Fruit fly (Drosophila melanogaster): ENCODE data around the gene Hr83.

Gene Hr83

DNA sequence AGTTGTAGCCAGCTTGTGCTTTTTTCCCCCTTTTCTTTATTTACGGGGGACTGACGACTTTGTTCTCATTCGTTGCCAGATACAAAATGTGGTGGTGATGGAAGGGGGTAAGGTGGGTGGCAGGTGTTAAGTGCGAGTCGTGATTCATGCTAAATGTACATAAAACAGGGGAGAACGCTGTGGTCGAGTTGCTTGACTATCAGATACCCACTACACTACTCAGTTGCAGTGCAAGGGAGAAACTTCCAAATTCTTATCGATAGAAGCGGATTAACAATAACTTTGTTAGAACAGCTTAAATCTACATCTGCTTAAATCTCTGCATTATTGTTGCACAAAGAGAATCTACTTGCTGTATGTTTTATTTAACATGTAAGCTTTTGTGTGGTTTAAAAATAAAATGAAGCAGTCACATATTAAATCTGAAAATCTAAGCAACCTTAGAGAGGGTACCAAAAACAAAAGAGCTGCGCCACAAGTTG lies 48.6 kb downstream of the Hr83 start (continued):
- TF ChIP-seq Sox15 (GFP tag; optimal IDR thresholded peaks at IDR 0.05) (peak; percentile 10), Hr38 (GFP tag; optimal IDR thresholded peaks at IDR 0.05) (no peak), esn (GFP tag; optimal IDR thresholded peaks at IDR 0.05) (peak; percentile 72), Eip75B (GFP tag; optimal IDR thresholded peaks at IDR 0.05) (peak; percentile 54), CG9139 (GFP tag; optimal IDR thresholded peaks at IDR 0.05) (no peak), dsx (GFP tag; optimal IDR thresholded peaks at IDR 0.05; ENCODE audit: poor library complexity, severe bottlenecking) (peak; percentile 42), CG3919 (GFP tag; optimal IDR thresholded peaks at IDR 0.05) (peak; percentile 19), CG11294 (GFP tag; IDR thresholded peaks at IDR 0.05) (no peak), CG32006 (GFP tag; optimal IDR thresholded peaks at IDR 0.05) (peak; percentile 40), spab (GFP tag; optimal IDR thresholded peaks at IDR 0.05) (peak; percentile 1), achi (GFP tag; optimal IDR thresholded peaks at IDR 0.05) (peak; percentile 9), CG6854 (GFP tag; optimal IDR thresholded peaks at IDR 0.05) (no peak), CG3032 (tag; optimal IDR thresholded peaks at IDR 0.05) (peak; percentile 15), CG4318 (GFP tag; optimal IDR thresholded peaks at IDR 0.05) (no peak), CG6163 (GFP tag; IDR thresholded peaks at IDR 0.05) (0 out of 3 replicates have a peak, but pooled peaks have one; percentile 34), acj6 (GFP tag; optimal IDR thresholded peaks at IDR 0.05) (peak; percentile 37), CG7368 (GFP tag; optimal IDR thresholded peaks at IDR 0.05) (peak; percentile 9), CG11762 (GFP tag; optimal IDR thresholded peaks at IDR 0.05; ENCODE audit: insufficient read depth) (no peak), ss (GFP tag; optimal IDR thresholded peaks at IDR 0.05) (peak in 1 of 2 experiments; percentile 9), CG6276 (GFP tag; optimal IDR thresholded peaks at IDR 0.05) (peak; percentile 1), lz (GFP tag; optimal IDR thresholded peaks at IDR 0.05) (peak; percentile 64), CG8119 (GFP tag; IDR thresholded peaks at IDR 0.05) (0 out of 3 replicates have a peak, but pooled peaks have one; percentile 36), CG6792 (GFP tag; optimal IDR thresholded peaks at IDR 0.05) (peak; percentile 57), dac (GFP tag; optimal IDR thresholded peaks at IDR 0.05) (no peak), Sox14 (GFP tag; optimal IDR thresholded peaks at IDR 0.05) (peak; percentile 73), vri (GFP tag; optimal IDR thresholded peaks at IDR 0.05) (peak; percentile 48), Hr4 (GFP tag; optimal IDR thresholded peaks at IDR 0.05) (peak; percentile 2), fd85E (GFP tag; optimal IDR thresholded peaks at IDR 0.05) (peak; percentile 19), eg (GFP tag; IDR thresholded peaks at IDR 0.05) (no peak), CG11902 (GFP tag; optimal IDR thresholded peaks at IDR 0.05) (peak; percentile 40), CG16779 (tag; optimal IDR thresholded peaks at IDR 0.05) (no peak)

- TF ChIP-seq Sox102F (GFP tag; optimal IDR thresholded peaks at IDR 0.05) (peak; percentile 9), CG4318 (GFP tag; optimal IDR thresholded peaks at IDR 0.05) (no peak), salr (GFP tag; optimal IDR thresholded peaks at IDR 0.05) (no peak), esn (GFP tag; optimal IDR thresholded peaks at IDR 0.05) (no peak), Eip75B (GFP tag; optimal IDR thresholded peaks at IDR 0.05) (no peak), Smox (GFP tag; optimal IDR thresholded peaks at IDR 0.05) (no peak)
Measured at dm6 chr3R:6399289-6399688, 50.2 kb downstream of the Hr83 start.

DNA sequence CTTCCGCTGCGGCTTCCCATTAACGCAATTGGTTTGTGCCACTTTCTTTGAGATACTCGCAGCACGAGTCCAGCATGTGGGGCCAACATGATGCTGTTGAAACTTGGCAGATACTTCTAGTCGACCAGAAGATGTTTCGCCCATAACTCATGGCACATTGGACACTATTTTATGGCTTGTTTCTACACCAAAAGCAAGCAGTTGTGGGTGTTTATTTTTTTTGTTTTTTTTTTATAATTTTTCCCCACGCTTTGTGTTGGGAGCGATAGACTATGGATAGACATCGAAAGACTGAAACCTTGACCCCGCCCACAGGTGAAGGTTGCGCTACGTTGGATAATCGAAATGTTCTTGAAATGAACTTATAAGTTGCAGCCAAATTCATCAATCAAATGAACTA lies 50.7 kb downstream of the Hr83 start:
- no peak for TF ChIP-seq Hr39 (GFP tag; optimal IDR thresholded peaks at IDR 0.05)
- no peak for TF ChIP-seq CG6808 (GFP tag; optimal IDR thresholded peaks at IDR 0.05)
- TF ChIP-seq dsx (GFP tag; optimal IDR thresholded peaks at IDR 0.05; ENCODE audit: poor library complexity, severe bottlenecking), result no peak
- TF ChIP-seq CG11294 (GFP tag; IDR thresholded peaks at IDR 0.05), result no peak
- TF ChIP-seq CG6854 (GFP tag; optimal IDR thresholded peaks at IDR 0.05), result no peak
- no peak for TF ChIP-seq dac (GFP tag; optimal IDR thresholded peaks at IDR 0.05)
- TF ChIP-seq Eip78C (GFP tag), result no peak
- no peak for TF ChIP-seq CG10631 (GFP tag; optimal IDR thresholded peaks at IDR 0.05)
- TF ChIP-seq CG8319 (GFP tag; optimal IDR thresholded peaks at IDR 0.05), result no peak
- TF ChIP-seq Ets96B (tag; optimal IDR thresholded peaks at IDR 0.05), result no peak
- TF ChIP-seq Gug (GFP tag; IDR thresholded peaks at IDR 0.05), result no peak
- no peak for TF ChIP-seq Hr38 (GFP tag; optimal IDR thresholded peaks at IDR 0.05)
- TF ChIP-seq CG16779 (tag; optimal IDR thresholded peaks at IDR 0.05), result no peak
- no peak for TF ChIP-seq Ets21C (GFP tag; optimal IDR thresholded peaks at IDR 0.05)
- TF ChIP-seq eg (GFP tag; IDR thresholded peaks at IDR 0.05), result no peak
- TF ChIP-seq CG32006 (GFP tag; optimal IDR thresholded peaks at IDR 0.05), result no peak
- no peak for TF ChIP-seq CG4318 (GFP tag; optimal IDR thresholded peaks at IDR 0.05)
- no peak for TF ChIP-seq CG31627 (GFP tag; optimal IDR thresholded peaks at IDR 0.05)
- TF ChIP-seq lz (GFP tag; optimal IDR thresholded peaks at IDR 0.05), result no peak

Data from whole organism, prepupa.